Worm (Caenorhabditis elegans) whole organism, L4 larva: ENCODE results near the gene M162.5.

Source experiments
- D1046.2 ChIP-seq: fragments of 200-800 bp; sonication (Bioruptor generic); IDR thresholded peaks from 2 replicates; pipeline ENCODE4 v1.3.6; 2022; ENCODE audit warnings: missing genetic modification characterization, missing compliant biosample characterization
- F10B5.3 ChIP-seq: sonication (generic microtip); optimal IDR thresholded peaks from 2 replicates; lab custom pipeline; 2016; ENCODE audit warnings: mild to moderate bottlenecking, missing genetic modification characterization, missing compliant biosample characterization
- F26F4.8 ChIP-seq: fragments of 200-800 bp; sonication (Bioruptor generic); conservative IDR thresholded peaks from 2 replicates; pipeline ENCODE4 v1.3.6; 2022; ENCODE audit warnings: missing genetic modification characterization, missing compliant biosample characterization
- F37D6.2 ChIP-seq: sonication (generic microtip); optimal IDR thresholded peaks from 2 replicates; lab custom pipeline; 2016; ENCODE audit warnings: mild to moderate bottlenecking, missing genetic modification characterization, missing compliant biosample characterization
- F44E2.7 ChIP-seq: fragments of 200-800 bp; sonication (Bioruptor generic); IDR thresholded peaks from 2 replicates; pipeline ENCODE4 v2.1.2; 2022; ENCODE audit warnings: missing genetic modification characterization, missing compliant biosample characterization
- T20F7.1 ChIP-seq: fragments of 200-800 bp; sonication (Bioruptor generic); optimal IDR thresholded peaks from 2 replicates; lab custom pipeline; 2018; ENCODE audit warnings: mild to moderate bottlenecking, missing genetic modification characterization, missing compliant biosample characterization
- T26A8.4 ChIP-seq: fragments of 200-800 bp; sonication (Bioruptor generic); IDR thresholded peaks from 2 replicates; pipeline ENCODE4 v1.3.6; 2022; ENCODE audit warnings: missing genetic modification characterization, missing compliant biosample characterization
- ZK546.5 ChIP-seq, 2 experiments: sonication (generic microtip); optimal IDR thresholded peaks; 2 replicates each; lab custom pipeline; 2017; ENCODE audit warnings: missing biosample characterization in 2 of 2, missing genetic modification characterization in 2 of 2
- aha-1 ChIP-seq: fragments of 150-350 bp; peaks from one replicate; lab custom pipeline; 2014; ENCODE audit warnings: missing biosample characterization, missing genetic modification characterization
- ceh-20 ChIP-seq: fragments of 200-800 bp; sonication (Bioruptor generic); IDR thresholded peaks from 2 replicates; pipeline ENCODE4 v1.3.6; 2022; ENCODE audit warnings: missing genetic modification reagents, missing genetic modification characterization, missing compliant biosample characterization
- ces-1 ChIP-seq: fragments of 150-350 bp; sonication (generic microtip); optimal IDR thresholded peaks from 4 replicates; lab custom pipeline; 2014; ENCODE audit warnings: missing biosample characterization, missing genetic modification reagents, missing genetic modification characterization
- cey-2 ChIP-seq: sonication (generic microtip); optimal IDR thresholded peaks from 3 replicates; lab custom pipeline; 2017; ENCODE audit warnings: missing genetic modification characterization, mild to moderate bottlenecking, missing compliant biosample characterization, antibody characterized with exemption, borderline replicate concordance; ENCODE audit not compliant: insufficient read depth
- daf-12 ChIP-seq: fragments of 150-350 bp; optimal IDR thresholded peaks from 2 replicates; lab custom pipeline; 2014; ENCODE audit warnings: missing biosample characterization, missing genetic modification reagents, missing genetic modification characterization
- daf-16 ChIP-seq, 3 experiments: sonication (generic microtip); optimal IDR thresholded peaks; 2 replicates each; lab custom pipeline; 2016 to 2017; ENCODE audit warnings: missing genetic modification characterization in 3 of 3, missing genetic modification reagents in 3 of 3, mild to moderate bottlenecking in 2 of 3, missing compliant biosample characterization in 2 of 3, missing biosample characterization in 1 of 3, moderate library complexity in 1 of 3
- daf-19 ChIP-seq: fragments of 200-800 bp; sonication (Bioruptor generic); conservative IDR thresholded peaks from 2 replicates; pipeline ENCODE4 v1.3.6; 2022; ENCODE audit warnings: missing genetic modification characterization, missing compliant biosample characterization
- daf-8 ChIP-seq: fragments of 200-800 bp; sonication (Bioruptor generic); IDR thresholded peaks from 2 replicates; pipeline ENCODE4 v1.3.6; 2022; ENCODE audit warnings: missing genetic modification characterization, missing compliant biosample characterization
- dmd-6 ChIP-seq: fragments of 200-800 bp; sonication (Bioruptor generic); IDR thresholded peaks from 2 replicates; pipeline ENCODE4 v1.3.6; 2022; ENCODE audit warnings: missing genetic modification reagents, missing genetic modification characterization, missing compliant biosample characterization
- dmd-8 ChIP-seq: fragments of 200-800 bp; sonication (Bioruptor generic); IDR thresholded peaks from 2 replicates; pipeline ENCODE4 v1.3.6; 2022; ENCODE audit warnings: missing genetic modification characterization, missing compliant biosample characterization
- dmd-9 ChIP-seq: fragments of 200-800 bp; sonication (Bioruptor generic); IDR thresholded peaks from 2 replicates; pipeline ENCODE4 v1.3.6; 2022; ENCODE audit warnings: missing genetic modification reagents, missing genetic modification characterization, missing compliant biosample characterization
- dpl-1 ChIP-seq: fragments of 150-350 bp; optimal IDR thresholded peaks from 2 replicates; lab custom pipeline; 2014; ENCODE audit warnings: missing biosample characterization, missing genetic modification reagents, missing genetic modification characterization
- egl-43 ChIP-seq: fragments of 200-800 bp; sonication (Bioruptor generic); IDR thresholded peaks from 2 replicates; pipeline ENCODE4 v1.3.6; 2022; ENCODE audit warnings: missing genetic modification reagents, missing genetic modification characterization, missing compliant biosample characterization
- hlh-30 ChIP-seq: sonication (generic microtip); optimal IDR thresholded peaks from 2 replicates; lab custom pipeline; 2017; ENCODE audit warnings: antibody characterized with exemption, mild to moderate bottlenecking, missing genetic modification characterization, missing compliant biosample characterization; ENCODE audit not compliant: insufficient read depth
- jun-1 ChIP-seq: fragments of 150-350 bp; optimal IDR thresholded peaks from 2 replicates; lab custom pipeline; 2014; ENCODE audit warnings: missing biosample characterization, missing genetic modification reagents, missing genetic modification characterization
- lim-7 ChIP-seq: fragments of 200-800 bp; sonication (Bioruptor generic); IDR thresholded peaks from 2 replicates; pipeline ENCODE4 v1.3.6; 2022; ENCODE audit warnings: missing genetic modification characterization, missing compliant biosample characterization
- lin-1 ChIP-seq: fragments of 200-800 bp; sonication (Bioruptor generic); IDR thresholded peaks from 2 replicates; pipeline ENCODE4 v1.3.6; 2022; ENCODE audit warnings: missing genetic modification reagents, missing genetic modification characterization, missing compliant biosample characterization
- lin-29 ChIP-seq: fragments of 200-800 bp; sonication (Bioruptor generic); IDR thresholded peaks from 2 replicates; pipeline ENCODE4 v1.3.6; 2022; ENCODE audit warnings: missing genetic modification reagents, missing genetic modification characterization, missing compliant biosample characterization
- lsy-2 ChIP-seq, 2 experiments: fragments of 150-350 bp in 1 of 2; sonication (generic microtip) in 1 of 2; optimal IDR thresholded peaks; 2 replicates each; lab custom pipeline; 2014 to 2017; ENCODE audit warnings: missing biosample characterization in 2 of 2, missing genetic modification characterization in 2 of 2
- madf-5 ChIP-seq, 2 experiments: fragments of 200-800 bp; sonication (Bioruptor generic); IDR thresholded peaks; 2 replicates each; pipeline ENCODE4 v1.3.6; 2022; ENCODE audit warnings: missing compliant biosample characterization in 2 of 2, missing genetic modification characterization in 2 of 2
- mdl-1 ChIP-seq, 2 experiments: fragments of 150-350 bp in 1 of 2; sonication (generic microtip) in 1 of 2; optimal IDR thresholded peaks; 2 replicates each; lab custom pipeline; 2014 to 2017; ENCODE audit warnings: missing biosample characterization in 2 of 2, missing genetic modification characterization in 2 of 2
- mes-2 ChIP-seq: sonication (generic microtip); optimal IDR thresholded peaks from 2 replicates; lab custom pipeline; 2016; ENCODE audit warnings: missing genotype, mild to moderate bottlenecking, missing genetic modification characterization, missing compliant biosample characterization; ENCODE audit not compliant: poor library complexity, severe bottlenecking
- mxl-2 ChIP-seq: fragments of 200-800 bp; sonication (Bioruptor generic); conservative IDR thresholded peaks from 2 replicates; pipeline ENCODE4 v1.3.6; 2022; ENCODE audit warnings: missing genetic modification reagents, missing genetic modification characterization, missing compliant biosample characterization
- nhr-11 ChIP-seq: fragments of 150-350 bp; optimal IDR thresholded peaks from 2 replicates; lab custom pipeline; 2014; ENCODE audit warnings: missing biosample characterization, missing genetic modification characterization
- nhr-42 ChIP-seq: fragments of 200-800 bp; sonication (Bioruptor generic); IDR thresholded peaks from 2 replicates; pipeline ENCODE4 v1.3.6; 2022; ENCODE audit warnings: missing genetic modification characterization, missing compliant biosample characterization
- nhr-6 ChIP-seq: fragments of 150-350 bp; optimal IDR thresholded peaks from 2 replicates; lab custom pipeline; 2014; ENCODE audit warnings: missing biosample characterization, missing genetic modification characterization
- nhr-76 ChIP-seq: fragments of 150-350 bp; optimal IDR thresholded peaks from 2 replicates; lab custom pipeline; 2014; ENCODE audit warnings: missing biosample characterization, missing genetic modification characterization
- pha-4 ChIP-seq, 2 experiments: fragments of 150-350 bp in 1 of 2; fragments of 200-800 bp in 1 of 2; sonication (Bioruptor generic) in 1 of 2; IDR thresholded peaks in 1 of 2; optimal IDR thresholded peaks in 1 of 2; 2 replicates each; pipeline versions ENCODE4 v1.3.6 to Lab custom; 2014 to 2022; ENCODE audit warnings: missing genetic modification characterization in 2 of 2, missing genetic modification reagents in 2 of 2, missing biosample characterization in 1 of 2, missing compliant biosample characterization in 1 of 2
- php-3 ChIP-seq: fragments of 200-800 bp; sonication (Bioruptor generic); IDR thresholded peaks from 2 replicates; pipeline ENCODE4 v1.3.6; 2022; ENCODE audit warnings: missing genetic modification reagents, missing genetic modification characterization, missing compliant biosample characterization
- rbr-2 ChIP-seq: sonication (generic microtip); optimal IDR thresholded peaks from 2 replicates; lab custom pipeline; 2016; ENCODE audit warnings: missing genotype, missing genetic modification characterization, missing compliant biosample characterization
- sdz-12 ChIP-seq: fragments of 200-800 bp; sonication (Bioruptor generic); optimal IDR thresholded peaks from 2 replicates; lab custom pipeline; 2018; ENCODE audit warnings: mild to moderate bottlenecking, missing genetic modification characterization, missing compliant biosample characterization
- set-16 ChIP-seq: fragments of 200-800 bp; sonication (Bioruptor generic); IDR thresholded peaks from 2 replicates; pipeline ENCODE4 v1.3.6; 2022; ENCODE audit warnings: missing genetic modification reagents, missing genetic modification characterization, missing compliant biosample characterization
- snpc-4 ChIP-seq: fragments of 150-350 bp; optimal IDR thresholded peaks from 2 replicates; lab custom pipeline; 2014; ENCODE audit warnings: missing biosample characterization, missing genetic modification characterization
- spr-3 ChIP-seq: fragments of 200-800 bp; sonication (Bioruptor generic); optimal IDR thresholded peaks from 2 replicates; lab custom pipeline; 2018; ENCODE audit warnings: mild to moderate bottlenecking, missing genetic modification characterization, missing compliant biosample characterization
- tra-1 ChIP-seq: fragments of 200-800 bp; sonication (Bioruptor generic); IDR thresholded peaks from 2 replicates; pipeline ENCODE4 v1.3.6; 2022; ENCODE audit warnings: missing genetic modification reagents, missing genetic modification characterization, missing compliant biosample characterization
- unc-62 ChIP-seq, 3 experiments: fragments of 150-350 bp in 1 of 3; sonication (generic microtip); optimal IDR thresholded peaks in 2 of 3; peaks in 1 of 3; 1 replicate in 1 of 3; 2 replicates in 2 of 3; lab custom pipeline; 2014 to 2017; ENCODE audit warnings: missing biosample characterization in 3 of 3, missing genetic modification characterization in 3 of 3, missing genetic modification reagents in 3 of 3, missing genotype in 1 of 3
- zfp-3 ChIP-seq: fragments of 200-800 bp; sonication (Bioruptor generic); conservative IDR thresholded peaks from 2 replicates; pipeline ENCODE4 v1.3.6; 2022; ENCODE audit warnings: missing genetic modification reagents, missing genetic modification characterization, missing compliant biosample characterization
- ztf-7 ChIP-seq: fragments of 150-350 bp; optimal IDR thresholded peaks from 2 replicates; lab custom pipeline; 2014; ENCODE audit warnings: missing biosample characterization, missing genetic modification characterization

The M162.5 gene

DNA sequence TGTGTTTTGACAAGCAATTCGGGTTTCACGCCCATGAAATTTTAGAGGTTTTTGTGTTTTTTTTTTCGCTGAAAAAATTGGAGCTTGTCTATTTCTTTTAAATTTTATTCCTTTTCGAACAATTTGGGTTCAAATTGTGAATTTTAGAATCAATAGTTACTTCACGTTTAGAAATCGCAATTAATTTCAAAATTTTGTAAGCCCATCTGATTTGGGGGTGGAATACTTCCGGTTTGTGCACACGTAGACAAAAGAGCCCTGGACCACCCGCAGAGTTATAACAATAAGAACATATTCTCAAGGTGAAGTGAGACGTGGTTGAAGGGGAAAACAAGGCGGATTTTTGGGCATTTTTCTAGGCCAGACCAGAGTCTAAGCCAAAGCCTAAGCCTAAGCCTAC lies 41.6 kb upstream of the M162.5 start, which contains the start of gene Y116F11A.6:
Gene Y116F11A.6 (plus strand): TSS at position 301 of the 400 bp plus-strand sequence.
- TF ChIP-seq daf-12 (no peak), T20F7.1 (GFP tag; lab: Kevin White, UChicago) (no peak), pha-4 (GFP tag; IDR thresholded peaks at IDR 0.05; lab: Robert Waterston, UW) (no peak), pha-4 (tag; optimal IDR thresholded peaks at IDR 0.05; lab: Kevin White, UChicago) (no peak), mxl-2 (GFP tag; lab: Robert Waterston, UW) (no peak), ZK546.5 (tag; optimal IDR thresholded peaks at IDR 0.05; lab: Kevin White, UChicago) (no peak), nhr-11 (tag; lab: Kevin White, UChicago) (no peak), mdl-1 (tag; optimal IDR thresholded peaks at IDR 0.05; lab: Kevin White, UChicago) (no peak), sdz-12 (GFP tag; lab: Kevin White, UChicago) (no peak), php-3 (no peak), nhr-76 (tag; lab: Kevin White, UChicago) (no peak), zfp-3 (GFP tag; lab: Robert Waterston, UW) (no peak), snpc-4 (no peak), F37D6.2 (tag; lab: Kevin White, UChicago) (no peak), spr-3 (GFP tag; lab: Kevin White, UChicago) (no peak), madf-5 (GFP tag; IDR thresholded peaks at IDR 0.05; lab: Robert Waterston, UW) (no peak), dpl-1 (GFP tag; lab: Kevin White, UChicago) (no peak), lsy-2 (tag; optimal IDR thresholded peaks at IDR 0.05; lab: Kevin White, UChicago) (no peak), nhr-42 (GFP tag; lab: Robert Waterston, UW) (no peak), hlh-30 (no peak), daf-16 (GFP tag; optimal IDR thresholded peaks at IDR 0.05; lab: Kevin White, UChicago) (no peak), daf-16 (tag; optimal IDR thresholded peaks at IDR 0.05; lab: Kevin White, UChicago) (no peak)
- TF ChIP-seq, all 104 proteins: peak for 0

DNA sequence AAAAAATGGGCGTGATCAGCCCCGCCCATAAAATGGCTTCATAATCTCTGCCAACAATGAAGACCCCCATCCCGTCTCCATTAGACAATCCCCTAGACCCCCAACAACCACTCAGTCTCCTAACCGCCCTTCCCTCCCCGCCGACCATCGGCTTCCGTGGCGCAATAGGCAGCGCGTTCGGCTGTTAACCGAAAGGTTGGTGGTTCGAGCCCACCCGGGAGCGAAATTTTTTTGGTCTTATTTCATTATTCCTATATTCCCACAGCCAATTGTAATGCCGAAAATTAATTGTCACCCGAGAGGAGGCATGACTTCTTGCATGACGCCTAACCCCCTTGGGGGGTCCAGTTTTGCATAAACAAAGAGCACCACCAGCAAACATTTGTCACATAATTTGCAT lies 38.0 kb upstream of the M162.5 start:
- TF ChIP-seq madf-5 (GFP tag; IDR thresholded peaks at IDR 0.05; lab: Robert Waterston, UW) (no peak), lin-29 (GFP tag; lab: Robert Waterston, UW) (0 out of 2 replicates have a peak, but pooled peaks have one; percentile 31), F26F4.8 (GFP tag; lab: Robert Waterston, UW) (0 out of 2 replicates have a peak, but pooled peaks have one; percentile 39), cey-2 (no peak), hlh-30 (no peak), daf-16 (GFP tag; optimal IDR thresholded peaks at IDR 0.05; lab: Kevin White, UChicago) (peak in 1 of 2 experiments; percentile 9), daf-16 (tag; optimal IDR thresholded peaks at IDR 0.05; lab: Kevin White, UChicago) (no peak), lin-1 (0 out of 2 replicates have a peak, but pooled peaks have one; percentile 20), aha-1 (peak; percentile 43), egl-43 (GFP tag; lab: Robert Waterston, UW) (peak; percentile 87), F44E2.7 (GFP tag; lab: Robert Waterston, UW) (0 out of 2 replicates have a peak, but pooled peaks have one; percentile 40), dmd-6 (GFP tag; lab: Robert Waterston, UW) (peak; percentile 52), mes-2 (tag; lab: Kevin White, UChicago) (no peak), mdl-1 (tag; optimal IDR thresholded peaks at IDR 0.05; lab: Kevin White, UChicago) (no peak), set-16 (peak; percentile 64), D1046.2 (GFP tag; lab: Robert Waterston, UW) (peak; percentile 69; the same call in 1 of the 2 replicates), tra-1 (GFP tag; lab: Robert Waterston, UW) (peak; percentile 43; the same call in 1 of the 2 replicates), ceh-20 (no peak), ztf-7 (tag; lab: Kevin White, UChicago) (no peak), lim-7 (GFP tag; lab: Robert Waterston, UW) (peak; percentile 73), nhr-6 (peak; percentile 1), rbr-2 (no peak), F10B5.3 (no peak), nhr-11 (tag; lab: Kevin White, UChicago) (no peak), dmd-8 (GFP tag; lab: Robert Waterston, UW) (no peak), T26A8.4 (GFP tag; lab: Robert Waterston, UW) (no peak), jun-1 (tag; lab: Kevin White, UChicago) (no peak), dmd-9 (GFP tag; lab: Robert Waterston, UW) (0 out of 2 replicates have a peak, but pooled peaks have one; percentile 42), unc-62 (GFP tag; optimal IDR thresholded peaks at IDR 0.05 in 1 of 2; lab: Kevin White, UChicago) (peak in 1 of 2 experiments; percentile 83), unc-62 (tag; optimal IDR thresholded peaks at IDR 0.05; lab: Kevin White, UChicago) (no peak), pha-4 (GFP tag; IDR thresholded peaks at IDR 0.05; lab: Robert Waterston, UW) (peak; percentile 45; the same call in 1 of the 2 replicates), pha-4 (tag; optimal IDR thresholded peaks at IDR 0.05; lab: Kevin White, UChicago) (no peak), daf-19 (GFP tag; lab: Robert Waterston, UW) (no peak), daf-8 (GFP tag; lab: Robert Waterston, UW) (no peak), ces-1 (no peak), F37D6.2 (tag; lab: Kevin White, UChicago) (no peak)
